Worm (Caenorhabditis elegans) whole organism, L4 larva: ENCODE data around the gene F16G10.11.

ENCODE experiments used
- F10B5.3 ChIP-seq: sonication (generic microtip); optimal IDR thresholded peaks from 2 replicates; lab custom pipeline; 2016; ENCODE audit warnings: mild to moderate bottlenecking, missing genetic modification characterization, missing compliant biosample characterization
- T20F7.1 ChIP-seq: fragments of 200-800 bp; sonication (Bioruptor generic); optimal IDR thresholded peaks from 2 replicates; lab custom pipeline; 2018; ENCODE audit warnings: mild to moderate bottlenecking, missing genetic modification characterization, missing compliant biosample characterization
- Y105C5A.15 ChIP-seq: fragments of 200-800 bp; sonication (Bioruptor generic); IDR thresholded peaks from 2 replicates; pipeline ENCODE4 v1.3.6; 2022; ENCODE audit warnings: missing genetic modification characterization, missing compliant biosample characterization
- Y5F2A.4 ChIP-seq: fragments of 200-800 bp; sonication (Bioruptor generic); optimal IDR thresholded peaks from 2 replicates; lab custom pipeline; 2018; ENCODE audit warnings: mild to moderate bottlenecking, missing genetic modification characterization, missing compliant biosample characterization
- ama-1 ChIP-seq: fragments of 150-350 bp; optimal IDR thresholded peaks from 2 replicates; lab custom pipeline; 2014; ENCODE audit warnings: inconsistent platforms, mixed read lengths
- ceh-28 ChIP-seq: fragments of 150-350 bp; optimal IDR thresholded peaks from 2 replicates; lab custom pipeline; 2014; ENCODE audit warnings: missing biosample characterization, missing genetic modification reagents, missing genetic modification characterization
- ceh-82 ChIP-seq: sonication (generic microtip); optimal IDR thresholded peaks from 2 replicates; lab custom pipeline; 2017; ENCODE audit warnings: missing biosample characterization, missing genetic modification characterization
- daf-12 ChIP-seq: fragments of 150-350 bp; optimal IDR thresholded peaks from 2 replicates; lab custom pipeline; 2014; ENCODE audit warnings: missing biosample characterization, missing genetic modification reagents, missing genetic modification characterization
- daf-16 ChIP-seq, 3 experiments: sonication (generic microtip); optimal IDR thresholded peaks; 2 replicates each; lab custom pipeline; 2016 to 2017; ENCODE audit warnings: missing genetic modification characterization in 3 of 3, missing genetic modification reagents in 3 of 3, mild to moderate bottlenecking in 2 of 3, missing compliant biosample characterization in 2 of 3, missing biosample characterization in 1 of 3, moderate library complexity in 1 of 3
- dmd-6 ChIP-seq: fragments of 200-800 bp; sonication (Bioruptor generic); IDR thresholded peaks from 2 replicates; pipeline ENCODE4 v1.3.6; 2022; ENCODE audit warnings: missing genetic modification reagents, missing genetic modification characterization, missing compliant biosample characterization
- dmd-8 ChIP-seq: fragments of 200-800 bp; sonication (Bioruptor generic); IDR thresholded peaks from 2 replicates; pipeline ENCODE4 v1.3.6; 2022; ENCODE audit warnings: missing genetic modification characterization, missing compliant biosample characterization
- dmd-9 ChIP-seq: fragments of 200-800 bp; sonication (Bioruptor generic); IDR thresholded peaks from 2 replicates; pipeline ENCODE4 v1.3.6; 2022; ENCODE audit warnings: missing genetic modification reagents, missing genetic modification characterization, missing compliant biosample characterization
- dve-1 ChIP-seq: sonication (generic microtip); optimal IDR thresholded peaks from 2 replicates; lab custom pipeline; 2017; ENCODE audit warnings: antibody characterized with exemption, mild to moderate bottlenecking, missing genetic modification characterization, missing compliant biosample characterization; ENCODE audit not compliant: insufficient read depth
- gei-8 ChIP-seq: fragments of 200-800 bp; sonication (Bioruptor generic); optimal IDR thresholded peaks from 2 replicates; lab custom pipeline; 2018; ENCODE audit warnings: mild to moderate bottlenecking, missing genetic modification characterization, missing compliant biosample characterization
- hif-1 ChIP-seq, 2 experiments: sonication (generic microtip); optimal IDR thresholded peaks; 2 replicates each; lab custom pipeline; 2016 to 2017; ENCODE audit warnings: missing compliant biosample characterization in 2 of 2, missing genetic modification characterization in 2 of 2, missing genetic modification reagents in 2 of 2, missing genotype in 2 of 2, mild to moderate bottlenecking in 1 of 2
- hlh-11 ChIP-seq: fragments of 200-800 bp; sonication (Bioruptor generic); optimal IDR thresholded peaks from 2 replicates; lab custom pipeline; 2018; ENCODE audit warnings: mild to moderate bottlenecking, missing genetic modification characterization, missing compliant biosample characterization
- hlh-30 ChIP-seq: sonication (generic microtip); optimal IDR thresholded peaks from 2 replicates; lab custom pipeline; 2017; ENCODE audit warnings: antibody characterized with exemption, mild to moderate bottlenecking, missing genetic modification characterization, missing compliant biosample characterization; ENCODE audit not compliant: insufficient read depth
- hmg-1.1 ChIP-seq: fragments of 200-800 bp; sonication (Bioruptor generic); IDR thresholded peaks from 2 replicates; pipeline ENCODE4 v1.3.6; 2022; ENCODE audit warnings: missing genetic modification reagents, missing genetic modification characterization, missing compliant biosample characterization
- lim-7 ChIP-seq: fragments of 200-800 bp; sonication (Bioruptor generic); IDR thresholded peaks from 2 replicates; pipeline ENCODE4 v1.3.6; 2022; ENCODE audit warnings: missing genetic modification characterization, missing compliant biosample characterization
- lin-29 ChIP-seq: fragments of 200-800 bp; sonication (Bioruptor generic); IDR thresholded peaks from 2 replicates; pipeline ENCODE4 v1.3.6; 2022; ENCODE audit warnings: missing genetic modification reagents, missing genetic modification characterization, missing compliant biosample characterization
- lin-39 ChIP-seq: fragments of 150-350 bp; optimal IDR thresholded peaks from 2 replicates; lab custom pipeline; 2014; ENCODE audit warnings: missing biosample characterization, missing genetic modification reagents, missing genetic modification characterization
- madf-5 ChIP-seq, 2 experiments: fragments of 200-800 bp; sonication (Bioruptor generic); IDR thresholded peaks; 2 replicates each; pipeline ENCODE4 v1.3.6; 2022; ENCODE audit warnings: missing compliant biosample characterization in 2 of 2, missing genetic modification characterization in 2 of 2
- mdl-1 ChIP-seq, 2 experiments: fragments of 150-350 bp in 1 of 2; sonication (generic microtip) in 1 of 2; optimal IDR thresholded peaks; 2 replicates each; lab custom pipeline; 2014 to 2017; ENCODE audit warnings: missing biosample characterization in 2 of 2, missing genetic modification characterization in 2 of 2
- mep-1 ChIP-seq: fragments of 150-350 bp; sonication (generic microtip); optimal IDR thresholded peaks from 3 replicates; lab custom pipeline; 2014; ENCODE audit warnings: missing biosample characterization, missing genetic modification characterization
- mxl-2 ChIP-seq: fragments of 200-800 bp; sonication (Bioruptor generic); conservative IDR thresholded peaks from 2 replicates; pipeline ENCODE4 v1.3.6; 2022; ENCODE audit warnings: missing genetic modification reagents, missing genetic modification characterization, missing compliant biosample characterization
- nhr-25 ChIP-seq: sonication (generic microtip); optimal IDR thresholded peaks from 2 replicates; lab custom pipeline; 2017; ENCODE audit warnings: missing genetic modification characterization, mild to moderate bottlenecking, missing compliant biosample characterization, antibody characterized with exemption, moderate library complexity, borderline replicate concordance; ENCODE audit not compliant: insufficient read depth
- nhr-28 ChIP-seq: fragments of 150-350 bp; optimal IDR thresholded peaks from 2 replicates; lab custom pipeline; 2014; ENCODE audit warnings: missing biosample characterization, missing genetic modification characterization
- pha-4 ChIP-seq, 2 experiments: fragments of 150-350 bp in 1 of 2; fragments of 200-800 bp in 1 of 2; sonication (Bioruptor generic) in 1 of 2; IDR thresholded peaks in 1 of 2; optimal IDR thresholded peaks in 1 of 2; 2 replicates each; pipeline versions ENCODE4 v1.3.6 to Lab custom; 2014 to 2022; ENCODE audit warnings: missing genetic modification characterization in 2 of 2, missing genetic modification reagents in 2 of 2, missing biosample characterization in 1 of 2, missing compliant biosample characterization in 1 of 2
- php-3 ChIP-seq: fragments of 200-800 bp; sonication (Bioruptor generic); IDR thresholded peaks from 2 replicates; pipeline ENCODE4 v1.3.6; 2022; ENCODE audit warnings: missing genetic modification reagents, missing genetic modification characterization, missing compliant biosample characterization
- pqm-1 ChIP-seq: sonication (generic microtip); optimal IDR thresholded peaks from 2 replicates; lab custom pipeline; 2017; ENCODE audit warnings: missing biosample characterization, missing genetic modification characterization
- saeg-2 ChIP-seq: fragments of 200-800 bp; sonication (Bioruptor generic); IDR thresholded peaks from 2 replicates; pipeline ENCODE4 v1.3.6; 2022; ENCODE audit warnings: missing genetic modification reagents, missing genetic modification characterization, missing compliant biosample characterization
- skn-1 ChIP-seq: fragments of 150-350 bp; optimal IDR thresholded peaks from 2 replicates; lab custom pipeline; 2014; ENCODE audit warnings: missing biosample characterization, missing genetic modification characterization
- spr-3 ChIP-seq: fragments of 200-800 bp; sonication (Bioruptor generic); optimal IDR thresholded peaks from 2 replicates; lab custom pipeline; 2018; ENCODE audit warnings: mild to moderate bottlenecking, missing genetic modification characterization, missing compliant biosample characterization
- tra-1 ChIP-seq: fragments of 200-800 bp; sonication (Bioruptor generic); IDR thresholded peaks from 2 replicates; pipeline ENCODE4 v1.3.6; 2022; ENCODE audit warnings: missing genetic modification reagents, missing genetic modification characterization, missing compliant biosample characterization
- unc-39 ChIP-seq: sonication (generic microtip); optimal IDR thresholded peaks from 2 replicates; lab custom pipeline; 2017; ENCODE audit warnings: missing biosample characterization, missing genetic modification characterization
- vab-7 ChIP-seq: fragments of 200-800 bp; sonication (Bioruptor generic); IDR thresholded peaks from 2 replicates; pipeline ENCODE4 v1.3.6; 2022; ENCODE audit warnings: missing genetic modification reagents, missing genetic modification characterization, missing compliant biosample characterization
- zfp-2 ChIP-seq: sonication (generic microtip); optimal IDR thresholded peaks from 2 replicates; lab custom pipeline; 2016; ENCODE audit warnings: mild to moderate bottlenecking, missing genetic modification characterization, missing compliant biosample characterization
- zip-11 ChIP-seq: fragments of 200-800 bp; sonication (Bioruptor generic); IDR thresholded peaks from 2 replicates; pipeline ENCODE4 v1.3.6; 2022; ENCODE audit warnings: missing genetic modification characterization, missing compliant biosample characterization
- ztf-11 ChIP-seq: fragments of 150-350 bp; optimal IDR thresholded peaks from 2 replicates; lab custom pipeline; 2014; ENCODE audit warnings: missing biosample characterization, missing genetic modification characterization

F16G10.11 gene

DNA sequence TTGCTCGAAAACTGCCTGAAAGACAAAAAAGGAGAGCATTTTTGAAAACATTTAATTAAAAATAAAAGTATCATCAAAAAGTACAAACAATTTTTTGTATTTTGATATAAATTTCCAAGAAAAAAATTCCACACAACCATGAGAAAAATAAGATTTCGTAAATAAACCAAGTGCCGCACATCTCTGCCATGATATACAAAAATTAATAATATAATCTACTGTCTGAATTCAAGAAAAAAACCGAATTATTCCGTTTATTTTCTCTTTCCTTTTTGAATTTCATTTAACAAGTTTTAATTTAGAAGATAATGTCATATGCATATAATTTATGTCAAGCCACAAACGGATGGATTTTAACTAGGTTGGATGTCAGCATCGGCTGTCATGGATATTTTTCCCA lies 28.2 kb upstream of the F16G10.11 start, which contains the start of gene F42G2.2:
Gene F42G2.2 (plus strand): TSS at position 301 of the 400 bp plus-strand sequence.
- TF ChIP-seq daf-12 (tag; lab: Kevin White, UChicago) (no peak), vab-7 (no peak), spr-3 (GFP tag; lab: Kevin White, UChicago) (no peak), ama-1 (lab: Kevin White, UChicago) (no peak), nhr-25 (tag; lab: Kevin White, UChicago) (no peak), nhr-28 (no peak), Y5F2A.4 (GFP tag; lab: Kevin White, UChicago) (no peak), mxl-2 (GFP tag; lab: Robert Waterston, UW) (no peak), zfp-2 (tag; lab: Kevin White, UChicago) (no peak), pha-4 (GFP tag; IDR thresholded peaks at IDR 0.05; lab: Robert Waterston, UW) (no peak), pha-4 (tag; optimal IDR thresholded peaks at IDR 0.05; lab: Kevin White, UChicago) (no peak), ztf-11 (tag; lab: Kevin White, UChicago) (no peak), zip-11 (GFP tag; lab: Robert Waterston, UW) (no peak), T20F7.1 (GFP tag; lab: Kevin White, UChicago) (no peak), dmd-9 (no peak), dve-1 (tag; lab: Kevin White, UChicago) (no peak), madf-5 (GFP tag; IDR thresholded peaks at IDR 0.05; lab: Robert Waterston, UW) (no peak), lim-7 (GFP tag; lab: Robert Waterston, UW) (no peak), hmg-1.1 (GFP tag; lab: Robert Waterston, UW) (no peak), unc-39 (tag; lab: Kevin White, UChicago) (no peak), Y105C5A.15 (GFP tag; lab: Robert Waterston, UW) (no peak)
- TF ChIP-seq, all 104 proteins: peak for 0

DNA sequence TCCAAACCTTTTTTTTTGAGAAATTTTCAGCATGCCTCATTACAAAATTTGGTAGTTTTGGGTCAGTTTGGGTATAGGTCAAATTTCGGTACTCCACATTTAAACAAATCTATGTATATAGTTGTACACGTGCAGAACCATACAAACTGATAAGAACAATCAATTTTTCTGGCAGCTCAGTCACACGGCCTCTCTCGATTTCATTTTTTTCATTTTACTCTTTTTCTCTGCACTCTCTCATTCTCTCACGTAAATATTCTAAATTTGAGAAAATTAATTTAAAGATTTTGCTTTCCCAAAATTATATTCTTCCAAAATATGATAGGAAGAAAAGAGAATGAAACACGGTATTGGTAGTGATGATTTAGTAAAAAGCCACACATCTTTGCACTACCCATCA lies 27.5 kb upstream of the F16G10.11 start:
- TF ChIP-seq dmd-6 (GFP tag; lab: Robert Waterston, UW): peak; percentile 53
- TF ChIP-seq ceh-82 (tag; lab: Kevin White, UChicago): no peak
- no peak for TF ChIP-seq lin-39 (tag; lab: Kevin White, UChicago)
- TF ChIP-seq pha-4 (GFP tag; IDR thresholded peaks at IDR 0.05; lab: Robert Waterston, UW): peak; percentile 39; the same call in 1 of the 2 replicates
- TF ChIP-seq pha-4 (tag; optimal IDR thresholded peaks at IDR 0.05; lab: Kevin White, UChicago): no peak
- peak; percentile 36 for TF ChIP-seq pqm-1
- peak; percentile 35 for TF ChIP-seq nhr-28
- no peak for TF ChIP-seq F10B5.3 (tag; lab: Kevin White, UChicago)
- no peak for TF ChIP-seq tra-1 (GFP tag; lab: Robert Waterston, UW)
- TF ChIP-seq dmd-8 (GFP tag; lab: Robert Waterston, UW): no peak
- TF ChIP-seq daf-12 (tag; lab: Kevin White, UChicago): no peak
- no peak for TF ChIP-seq gei-8 (GFP tag; lab: Kevin White, UChicago)
- no peak for TF ChIP-seq saeg-2 (GFP tag; lab: Robert Waterston, UW)
- no peak for TF ChIP-seq mep-1 (tag; lab: Kevin White, UChicago)
- TF ChIP-seq ceh-28 (tag; lab: Kevin White, UChicago): no peak
- peak in 1 of 2 experiments; percentile 35 for TF ChIP-seq hif-1 (tag; optimal IDR thresholded peaks at IDR 0.05; lab: Kevin White, UChicago)
- peak; percentile 28 for TF ChIP-seq dve-1 (tag; lab: Kevin White, UChicago)
- peak in 1 of 2 experiments; percentile 26 for TF ChIP-seq mdl-1 (tag; optimal IDR thresholded peaks at IDR 0.05; lab: Kevin White, UChicago)
- TF ChIP-seq skn-1 (tag; lab: Kevin White, UChicago): no peak
- TF ChIP-seq php-3: no peak
- peak; percentile 42 for TF ChIP-seq hlh-30 (tag; lab: Kevin White, UChicago)
- TF ChIP-seq zfp-2 (tag; lab: Kevin White, UChicago): no peak
- peak; percentile 47 for TF ChIP-seq hlh-11 (tag; lab: Kevin White, UChicago)
- TF ChIP-seq lin-29 (GFP tag; lab: Robert Waterston, UW): no peak
- TF ChIP-seq daf-16 (GFP tag; optimal IDR thresholded peaks at IDR 0.05; lab: Kevin White, UChicago): no peak
- TF ChIP-seq daf-16 (tag; optimal IDR thresholded peaks at IDR 0.05; lab: Kevin White, UChicago): peak; percentile 63
